Worm (Caenorhabditis elegans): ENCODE results near the gene unc-33.
A peak's percentile ranks its signal among the peaks of the same experiment; 100 is the strongest.

unc-33 gene

DNA sequence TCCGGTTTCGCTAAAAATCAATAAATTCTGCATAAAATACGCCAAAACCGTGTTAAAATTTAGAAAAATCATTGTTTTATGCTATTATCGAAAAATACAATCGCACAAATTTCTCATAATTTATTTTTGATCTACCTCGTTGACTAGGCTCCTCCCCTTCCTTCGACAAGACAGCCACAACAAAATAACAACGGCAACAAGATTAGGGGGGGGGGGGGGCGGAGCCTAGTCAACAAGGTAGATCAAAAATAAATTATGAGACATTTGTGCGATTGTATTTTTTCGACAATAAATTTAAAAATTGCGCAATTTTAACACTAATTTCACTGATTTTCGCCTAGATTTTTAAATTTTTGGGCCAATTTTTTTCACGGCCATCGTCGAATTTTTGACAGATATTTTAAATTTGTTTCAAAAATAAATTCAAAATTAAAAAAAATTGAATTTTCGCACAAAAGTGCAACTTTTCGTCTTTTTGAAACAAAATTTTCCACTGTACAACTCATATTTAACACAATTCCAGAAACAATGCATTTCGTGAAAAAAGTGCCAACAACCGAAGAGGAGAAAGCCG is 10.2 kb downstream of the unc-33 start, which contains the start of gene M57.2:
TSS of gene M57.2 (plus strand) at position 524 of the 574 bp plus-strand sequence.
- TF ChIP-seq lsy-12 (tag; optimal IDR thresholded peaks at IDR 0.05): no peak
- no peak for TF ChIP-seq nhr-67 (tag; optimal IDR thresholded peaks at IDR 0.05)
- TF ChIP-seq mdl-1 (tag; optimal IDR thresholded peaks at IDR 0.05): no peak
- TF ChIP-seq nhr-25 (tag; optimal IDR thresholded peaks at IDR 0.05): no peak
- no peak for TF ChIP-seq aly-2 (tag; optimal IDR thresholded peaks at IDR 0.05)
- TF ChIP-seq skn-1 (tag; optimal IDR thresholded peaks at IDR 0.05): no peak

DNA sequence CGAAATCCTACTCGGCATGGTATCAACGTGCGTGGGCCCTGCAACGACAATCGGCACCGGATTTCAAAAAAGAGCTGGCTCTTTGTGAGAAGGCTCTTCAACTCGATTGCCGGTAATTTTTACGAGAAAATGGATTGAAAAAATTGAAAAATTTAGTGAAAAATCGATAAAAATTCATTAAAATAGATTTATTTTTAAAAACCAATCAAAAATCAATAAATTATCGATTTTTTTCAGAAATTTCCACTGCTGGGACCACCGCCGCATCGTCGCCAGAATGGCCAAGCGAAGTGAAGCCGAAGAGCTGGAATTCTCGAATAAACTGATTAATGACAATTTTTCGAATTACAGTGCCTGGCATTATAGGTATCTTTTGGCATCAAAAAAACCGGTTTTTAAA is 11.2 kb downstream of the unc-33 start:
- peak; percentile 70 for TF ChIP-seq ceh-28 (tag; optimal IDR thresholded peaks at IDR 0.05)
- no peak for TF ChIP-seq tbx-2 (tag; optimal IDR thresholded peaks at IDR 0.05)

DNA sequence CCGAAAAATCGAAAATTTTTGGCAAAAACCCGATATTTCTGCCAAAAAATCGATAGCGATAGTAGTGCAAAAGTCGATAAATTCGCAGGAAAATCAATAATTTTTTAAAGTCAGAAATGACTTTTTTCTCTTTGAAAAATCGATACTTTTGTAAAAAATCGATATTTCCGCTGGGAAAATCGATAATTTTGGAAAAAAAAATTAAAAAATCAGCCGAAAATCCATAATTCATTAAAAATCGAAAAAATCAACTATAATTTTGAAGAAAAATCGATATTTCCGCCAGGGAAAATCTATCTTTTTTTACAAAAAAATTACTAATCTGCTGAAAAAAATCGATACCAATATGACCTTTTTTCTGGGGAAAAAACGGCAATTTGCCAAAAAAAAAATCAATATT is 14.8 kb downstream of the unc-33 start:
- TF ChIP-seq ZK546.5 (tag; optimal IDR thresholded peaks at IDR 0.05): no peak
- peak; percentile 93 for TF ChIP-seq ceh-28 (tag; optimal IDR thresholded peaks at IDR 0.05)
- no peak for TF ChIP-seq pha-4 (tag; optimal IDR thresholded peaks at IDR 0.05)
- TF ChIP-seq sea-2 (GFP tag; optimal IDR thresholded peaks at IDR 0.05): no peak

DNA sequence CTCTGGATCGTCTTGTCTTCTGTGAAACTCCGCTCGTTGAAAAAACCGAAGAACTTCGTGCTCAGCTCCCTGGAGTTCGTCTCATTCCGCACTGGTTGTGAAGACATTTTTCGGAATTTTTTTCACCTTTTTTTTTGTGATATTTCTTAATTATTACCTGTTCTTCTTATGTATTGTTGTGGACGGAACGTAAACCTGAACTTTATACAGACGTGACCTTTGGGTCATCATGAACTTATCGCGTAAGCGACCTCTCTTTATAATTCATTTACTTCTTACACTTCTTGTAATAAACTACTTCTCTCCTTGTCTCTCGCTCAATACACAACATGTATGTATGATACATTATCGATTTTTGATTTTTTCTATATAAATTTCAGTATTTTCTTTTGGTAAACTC is 15.5 kb downstream of the unc-33 start, which contains the start of gene M57.1:
TSS of gene M57.1 (plus strand) at position 301 of the 400 bp plus-strand sequence.
- TF ChIP-seq nhr-43 (tag; optimal IDR thresholded peaks at IDR 0.05; ENCODE audit: poor library complexity, severe bottlenecking) (no peak), aly-2 (tag; optimal IDR thresholded peaks at IDR 0.05) (no peak), R02D3.7 (tag; optimal IDR thresholded peaks at IDR 0.05) (no peak)

DNA sequence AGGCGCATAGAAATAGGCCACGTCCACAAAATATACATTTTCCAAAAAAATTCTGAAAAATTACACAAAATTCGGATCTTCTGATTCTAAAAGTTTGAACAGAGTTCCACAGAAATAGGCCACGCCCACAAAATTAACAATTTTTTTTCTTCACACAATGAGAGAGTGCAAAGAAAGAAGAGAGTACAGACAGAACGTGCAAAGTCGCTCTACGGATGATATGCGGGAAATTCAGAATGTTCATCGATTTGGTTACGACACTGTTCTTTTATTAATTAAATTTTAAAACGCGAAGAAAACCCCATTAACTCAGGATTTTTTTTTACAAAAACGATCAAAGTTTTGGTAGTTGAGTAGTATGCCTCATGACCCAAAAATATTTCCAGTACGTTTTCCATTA is 16.3 kb downstream of the unc-33 start:
- TF ChIP-seq nhr-12 (tag; optimal IDR thresholded peaks at IDR 0.05) (no peak), nhr-11 (tag; optimal IDR thresholded peaks at IDR 0.05) (no peak), sea-2 (GFP tag; optimal IDR thresholded peaks at IDR 0.05) (no peak), nhr-67 (tag; optimal IDR thresholded peaks at IDR 0.05) (no peak), nhr-237 (tag; optimal IDR thresholded peaks at IDR 0.05) (no peak), egl-5 (tag; optimal IDR thresholded peaks at IDR 0.05) (no peak), fkh-10 (GFP tag; optimal IDR thresholded peaks at IDR 0.05) (no peak), ZK546.5 (tag; optimal IDR thresholded peaks at IDR 0.05) (no peak), egl-27 (tag; optimal IDR thresholded peaks at IDR 0.05) (no peak), nfya-1 (tag; optimal IDR thresholded peaks at IDR 0.05; ENCODE audit: insufficient read depth) (peak; percentile 35), ztf-4 (tag; optimal IDR thresholded peaks at IDR 0.05) (no peak), nhr-76 (tag; optimal IDR thresholded peaks at IDR 0.05) (no peak), ceh-9 (tag; optimal IDR thresholded peaks at IDR 0.05) (no peak), lin-15B (tag; optimal IDR thresholded peaks at IDR 0.05) (peak; percentile 46), tbx-2 (tag; optimal IDR thresholded peaks at IDR 0.05) (no peak), snpc-4 (tag; optimal IDR thresholded peaks at IDR 0.05) (no peak), elt-3 (tag; optimal IDR thresholded peaks at IDR 0.05) (no peak), hmg-11 (tag; optimal IDR thresholded peaks at IDR 0.05) (peak; percentile 26), fkh-2 (tag; optimal IDR thresholded peaks at IDR 0.05) (no peak), jun-1 (tag; optimal IDR thresholded peaks at IDR 0.05) (no peak), unc-62 (GFP tag; optimal IDR thresholded peaks at IDR 0.05) (no peak), pqm-1 (tag; optimal IDR thresholded peaks at IDR 0.05) (no peak), ama-1 (optimal IDR thresholded peaks at IDR 0.05) (no peak), pha-4 (tag; optimal IDR thresholded peaks at IDR 0.05) (peak; percentile 48), ztf-11 (tag; optimal IDR thresholded peaks at IDR 0.05) (no peak), nhr-28 (tag; optimal IDR thresholded peaks at IDR 0.05) (no peak), daf-12 (tag; optimal IDR thresholded peaks at IDR 0.05) (no peak), nhr-25 (tag; optimal IDR thresholded peaks at IDR 0.05) (peak; percentile 15)
